Fruit fly (Drosophila melanogaster) whole organism, pupa: ENCODE data around the gene RIOK1.

Experiments used
- CG10348 ChIP-seq: fragments of 200-800 bp; sonication (Bioruptor generic); IDR thresholded peaks from 2 replicates; pipeline ENCODE4 v1.3.6; 2022; ENCODE audit warnings: missing biosample characterization, missing genetic modification characterization
- CG12605 ChIP-seq: fragments of 200-800 bp; sonication (Bioruptor generic); IDR thresholded peaks from 2 replicates; pipeline ENCODE4 v1.3.6; 2022; ENCODE audit warnings: missing biosample characterization, missing genetic modification characterization
- CG13204 ChIP-seq: fragments of 200-800 bp; sonication (Bioruptor generic); optimal IDR thresholded peaks from 2 replicates; lab custom pipeline; 2018; ENCODE audit warnings: missing biosample characterization, mild to moderate bottlenecking, missing genetic modification characterization, moderate library complexity
- CG14655 ChIP-seq: fragments of 200-800 bp; sonication (Bioruptor generic); optimal IDR thresholded peaks from 3 replicates; lab custom pipeline; 2017; ENCODE audit warnings: mild to moderate bottlenecking, missing biosample characterization, missing genetic modification reagents, missing genetic modification characterization
- CG15710 ChIP-seq: fragments of 200-800 bp; sonication (Bioruptor generic); optimal IDR thresholded peaks from 2 replicates; lab custom pipeline; 2018; ENCODE audit warnings: missing biosample characterization, mild to moderate bottlenecking, missing genetic modification characterization, moderate library complexity
- CG17806 ChIP-seq: fragments of 200-800 bp; sonication (Bioruptor generic); optimal IDR thresholded peaks from 2 replicates; lab custom pipeline; 2018; ENCODE audit warnings: missing biosample characterization, mild to moderate bottlenecking, missing genetic modification characterization, moderate library complexity
- CG32121 ChIP-seq: fragments of 200-800 bp; sonication (Bioruptor generic); IDR thresholded peaks from 2 replicates; pipeline ENCODE4 v1.3.6; 2022; ENCODE audit warnings: missing biosample characterization, missing genetic modification characterization
- CG34367 ChIP-seq: fragments of 200-800 bp; sonication (Bioruptor generic); optimal IDR thresholded peaks from 2 replicates; lab custom pipeline; 2018; ENCODE audit warnings: missing biosample characterization, mild to moderate bottlenecking, missing genetic modification characterization
- CG4496 ChIP-seq: fragments of 200-800 bp; sonication (Bioruptor generic); IDR thresholded peaks from 3 replicates; pipeline ENCODE4 v1.3.6; 2022; ENCODE audit warnings: missing biosample characterization, missing genetic modification characterization
- CG8159 ChIP-seq: fragments of 200-800 bp; sonication (Bioruptor generic); optimal IDR thresholded peaks from 3 replicates; lab custom pipeline; 2018; ENCODE audit warnings: missing biosample characterization, mild to moderate bottlenecking, missing genetic modification characterization, moderate library complexity
- CG8301 ChIP-seq: fragments of 200-800 bp; sonication (Bioruptor generic); optimal IDR thresholded peaks from 2 replicates; lab custom pipeline; 2018; ENCODE audit warnings: missing biosample characterization, mild to moderate bottlenecking, missing genetic modification characterization
- CG9948 ChIP-seq: fragments of 200-800 bp; sonication (Bioruptor generic); optimal IDR thresholded peaks from 2 replicates; lab custom pipeline; 2018; ENCODE audit warnings: missing biosample characterization, mild to moderate bottlenecking, missing genetic modification characterization, moderate library complexity
- D1 ChIP-seq: fragments of 200-800 bp; sonication (Bioruptor generic); optimal IDR thresholded peaks from 2 replicates; lab custom pipeline; 2018; ENCODE audit warnings: missing biosample characterization, mild to moderate bottlenecking, missing genetic modification characterization, moderate library complexity
- EcR ChIP-seq: fragments of 200-800 bp; sonication (Bioruptor generic); optimal IDR thresholded peaks from 3 replicates; lab custom pipeline; 2019; ENCODE audit warnings: missing biosample characterization, missing genetic modification characterization, mild to moderate bottlenecking, moderate library complexity, missing genetic modification reagents
- Ets98B ChIP-seq: fragments of 200-800 bp; sonication (Bioruptor generic); IDR thresholded peaks from 2 replicates; pipeline ENCODE4 v1.3.6; 2022; ENCODE audit warnings: missing biosample characterization, missing genetic modification characterization
- Pif1A ChIP-seq: fragments of 200-800 bp; sonication (Bioruptor generic); optimal IDR thresholded peaks from 3 replicates; lab custom pipeline; 2016; ENCODE audit warnings: missing biosample characterization, missing genetic modification characterization
- Pif1B ChIP-seq: fragments of 200-800 bp; sonication (Bioruptor generic); optimal IDR thresholded peaks from 3 replicates; lab custom pipeline; 2016; ENCODE audit warnings: missing biosample characterization, missing genetic modification characterization
- Snoo ChIP-seq: fragments of 200-800 bp; sonication (Bioruptor generic); optimal IDR thresholded peaks from 3 replicates; lab custom pipeline; 2017; ENCODE audit warnings: missing biosample characterization, mild to moderate bottlenecking, missing genetic modification characterization, inconsistent platforms
- fd96Ca ChIP-seq: fragments of 200-800 bp; sonication (Bioruptor generic); IDR thresholded peaks from 3 replicates; pipeline ENCODE4 v1.3.6; 2022; ENCODE audit warnings: missing biosample characterization, missing genetic modification characterization
- gl ChIP-seq: fragments of 200-800 bp; sonication (Bioruptor generic); optimal IDR thresholded peaks from 2 replicates; lab custom pipeline; 2018; ENCODE audit warnings: missing biosample characterization, mild to moderate bottlenecking, missing genetic modification characterization
- rn ChIP-seq: fragments of 200-800 bp; sonication (Bioruptor generic); IDR thresholded peaks from 2 replicates; pipeline ENCODE4 v1.3.6; 2022; ENCODE audit warnings: missing biosample characterization, missing genetic modification characterization

Gene RIOK1

dm6 chr3L:11648410-11648809 is at the start of gene RIOK1, which contains the start of gene Polr3H:
RIOK1 (minus strand) TSS chr3L:11648474.
Polr3H (plus strand) TSS chr3L:11648756.
- TF ChIP-seq rn (GFP tag; lab: Robert Waterston, UW): no peak
- peak; percentile 66; the same call in 2 of the 3 replicates for TF ChIP-seq fd96Ca (GFP tag; lab: Robert Waterston, UW)
- TF ChIP-seq Pif1A (GFP tag; lab: Kevin White, UChicago): no peak
- TF ChIP-seq Ets98B (GFP tag; lab: Robert Waterston, UW): peak; percentile 60
- no peak for TF ChIP-seq EcR (GFP tag; lab: Kevin White, UChicago)
- TF ChIP-seq CG13204 (GFP tag; lab: Kevin White, UChicago): no peak
- TF ChIP-seq CG10348 (GFP tag; lab: Robert Waterston, UW): no peak
- no peak for TF ChIP-seq CG9948
- TF ChIP-seq CG4496 (GFP tag; lab: Robert Waterston, UW): peak; percentile 30; the same call in 1 of the 3 replicates
- no peak; the same call in 1 of the 2 replicates for TF ChIP-seq CG32121 (GFP tag; lab: Robert Waterston, UW)
- peak; percentile 28 for TF ChIP-seq CG34367 (tag; lab: Kevin White, UChicago)

dm6 chr3L:11696294-11697116 is 48.2 kb upstream of the RIOK1 start, which contains the start of gene Dph1:
Dph1 (minus strand) TSS chr3L:11696963.
- TF ChIP-seq gl (tag; lab: Kevin White, UChicago) (peak; percentile 87), EcR (GFP tag; lab: Kevin White, UChicago) (peak; percentile 93), Pif1A (GFP tag; lab: Kevin White, UChicago) (peak; percentile 95), CG4496 (GFP tag; lab: Robert Waterston, UW) (peak; percentile 98), CG13204 (GFP tag; lab: Kevin White, UChicago) (no peak), CG14655 (peak; percentile 95), CG8159 (tag; lab: Kevin White, UChicago) (peak; percentile 91), CG15710 (tag; lab: Kevin White, UChicago) (peak; percentile 86), Snoo (tag; lab: Kevin White, UChicago) (peak; percentile 90), CG9948 (peak; percentile 88), CG32121 (GFP tag; lab: Robert Waterston, UW) (peak; percentile 96), CG10348 (GFP tag; lab: Robert Waterston, UW) (peak; percentile 63), rn (GFP tag; lab: Robert Waterston, UW) (peak; percentile 82), CG17806 (tag; lab: Kevin White, UChicago) (peak; percentile 94), CG34367 (tag; lab: Kevin White, UChicago) (peak; percentile 92), CG12605 (GFP tag; lab: Robert Waterston, UW) (peak; percentile 92), D1 (tag; lab: Kevin White, UChicago) (peak; percentile 72), Pif1B (GFP tag; lab: Kevin White, UChicago) (peak; percentile 91), CG8301 (tag; lab: Kevin White, UChicago) (peak; percentile 95), Ets98B (GFP tag; lab: Robert Waterston, UW) (peak; percentile 95), fd96Ca (GFP tag; lab: Robert Waterston, UW) (peak; percentile 97)

- TF ChIP-seq Pif1A (GFP tag; lab: Kevin White, UChicago) (no peak), CG34367 (tag; lab: Kevin White, UChicago) (no peak), Ets98B (GFP tag; lab: Robert Waterston, UW) (no peak), CG8301 (tag; lab: Kevin White, UChicago) (no peak), CG14655 (no peak), Snoo (tag; lab: Kevin White, UChicago) (no peak), rn (GFP tag; lab: Robert Waterston, UW) (no peak), CG17806 (tag; lab: Kevin White, UChicago) (no peak), fd96Ca (GFP tag; lab: Robert Waterston, UW) (no peak), CG13204 (GFP tag; lab: Kevin White, UChicago) (no peak), CG12605 (GFP tag; lab: Robert Waterston, UW) (no peak), Pif1B (GFP tag; lab: Kevin White, UChicago) (no peak), CG32121 (GFP tag; lab: Robert Waterston, UW) (no peak), gl (tag; lab: Kevin White, UChicago) (no peak), CG10348 (GFP tag; lab: Robert Waterston, UW) (no peak), CG15710 (tag; lab: Kevin White, UChicago) (no peak), EcR (GFP tag; lab: Kevin White, UChicago) (no peak), CG8159 (tag; lab: Kevin White, UChicago) (no peak), CG9948 (no peak), CG4496 (GFP tag; lab: Robert Waterston, UW) (no peak)
Observed at dm6 chr3L:11695827-11696226, 47.6 kb upstream of the RIOK1 start.

dm6 chr3L:11695063-11695462 is 46.8 kb upstream of the RIOK1 start:
- TF ChIP-seq EcR (GFP tag; lab: Kevin White, UChicago): peak; percentile 38
- TF ChIP-seq CG9948: no peak

- no peak for TF ChIP-seq CG17806 (tag; lab: Kevin White, UChicago)
- TF ChIP-seq rn (GFP tag; lab: Robert Waterston, UW): no peak
- no peak for TF ChIP-seq CG13204 (GFP tag; lab: Kevin White, UChicago)
- no peak for TF ChIP-seq CG9948
- no peak for TF ChIP-seq fd96Ca (GFP tag; lab: Robert Waterston, UW)
- TF ChIP-seq CG12605 (GFP tag; lab: Robert Waterston, UW): no peak
- TF ChIP-seq CG34367 (tag; lab: Kevin White, UChicago): no peak
- no peak for TF ChIP-seq gl (tag; lab: Kevin White, UChicago)
- TF ChIP-seq CG10348 (GFP tag; lab: Robert Waterston, UW): no peak
- TF ChIP-seq CG32121 (GFP tag; lab: Robert Waterston, UW): no peak
- TF ChIP-seq D1 (tag; lab: Kevin White, UChicago): no peak
- TF ChIP-seq CG4496 (GFP tag; lab: Robert Waterston, UW): no peak
- TF ChIP-seq CG15710 (tag; lab: Kevin White, UChicago): no peak
- TF ChIP-seq CG8159 (tag; lab: Kevin White, UChicago): no peak
- no peak for TF ChIP-seq Pif1B (GFP tag; lab: Kevin White, UChicago)
- TF ChIP-seq EcR (GFP tag; lab: Kevin White, UChicago): no peak
- TF ChIP-seq Snoo (tag; lab: Kevin White, UChicago): no peak
Observed at dm6 chr3L:11692853-11693252, 44.6 kb upstream of the RIOK1 start.
